Fruit fly (Drosophila melanogaster) whole organism, embryonic: ENCODE measurements around the gene sit.

Experiments used
- Awh ChIP-seq: fragments of 200-800 bp; sonication (Bioruptor generic); IDR thresholded peaks from 2 replicates; pipeline ENCODE4, ENCODE4 v1.3.6; 2022; ENCODE audit warnings: missing biosample characterization, missing genetic modification characterization
- B-H2 ChIP-seq: fragments of 200-800 bp; sonication (Bioruptor generic); optimal IDR thresholded peaks from 2 replicates; lab custom pipeline; 2018; ENCODE audit warnings: missing biosample characterization, mild to moderate bottlenecking, missing genetic modification characterization
- CG4820 ChIP-seq: fragments of 200-800 bp; sonication (Bioruptor generic); optimal IDR thresholded peaks from 3 replicates; lab custom pipeline; 2016; ENCODE audit warnings: missing biosample characterization, missing genetic modification characterization
- CG8359 ChIP-seq: fragments of 200-800 bp; sonication (Bioruptor generic); optimal IDR thresholded peaks from 2 replicates; lab custom pipeline; 2017; ENCODE audit warnings: missing biosample characterization, mild to moderate bottlenecking, missing genetic modification characterization, borderline replicate concordance
- Doc3 ChIP-seq: fragments of 200-800 bp; sonication (Bioruptor generic); IDR thresholded peaks from 3 replicates; pipeline ENCODE4 v1.3.6; 2022; ENCODE audit warnings: missing biosample characterization, missing genetic modification characterization; ENCODE audit not compliant: partially characterized antibody
- ab ChIP-seq: fragments of 200-800 bp; sonication (Bioruptor generic); optimal IDR thresholded peaks from 2 replicates; lab custom pipeline; 2016; ENCODE audit warnings: missing biosample characterization, missing genetic modification characterization
- abd-A ChIP-seq: fragments of 200-800 bp; sonication (Bioruptor generic); optimal IDR thresholded peaks from 3 replicates; lab custom pipeline; 2019; ENCODE audit warnings: missing biosample characterization, mild to moderate bottlenecking, missing genetic modification characterization, moderate library complexity
- bcd ChIP-seq: fragments of 200-800 bp; sonication (Bioruptor generic); optimal IDR thresholded peaks from 2 replicates; lab custom pipeline; 2017; ENCODE audit warnings: missing biosample characterization, mild to moderate bottlenecking, missing genetic modification characterization
- ham ChIP-seq: fragments of 200-800 bp; sonication (Bioruptor generic); IDR thresholded peaks from 2 replicates; pipeline ENCODE4 v1.3.6; 2022; ENCODE audit warnings: missing biosample characterization, missing genetic modification characterization
- phol ChIP-seq: fragments of 200-800 bp; sonication (Bioruptor generic); optimal IDR thresholded peaks from 3 replicates; lab custom pipeline; 2018; ENCODE audit warnings: missing biosample characterization, mild to moderate bottlenecking, missing genetic modification characterization, moderate library complexity
- vnd ChIP-seq: fragments of 200-800 bp; sonication (Bioruptor generic); IDR thresholded peaks from 3 replicates; pipeline ENCODE4 v1.3.6; 2022; ENCODE audit warnings: missing biosample characterization, missing genetic modification characterization; ENCODE audit not compliant: partially characterized antibody

DNA sequence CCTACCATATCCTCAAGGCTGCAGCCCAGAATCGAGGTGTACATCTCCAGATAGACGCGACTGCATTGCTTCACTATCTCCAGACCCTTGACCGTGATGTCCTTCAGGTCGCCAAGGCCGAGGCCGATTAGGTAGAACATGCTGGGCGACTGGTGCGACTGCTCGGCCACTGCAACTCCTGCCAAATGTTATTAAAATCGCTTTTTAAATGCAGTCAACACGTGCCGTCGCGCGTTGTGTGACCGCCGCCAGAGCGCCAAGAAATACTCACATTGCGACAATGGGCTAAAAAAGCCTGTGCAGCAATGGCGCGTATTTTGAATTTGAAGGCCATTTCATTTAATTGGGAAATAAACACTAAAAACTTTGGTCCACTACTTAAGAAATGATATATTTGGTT is 20.6 kb upstream of the sit start, which contains the start of gene Dph5:
- no peak for TF ChIP-seq vnd
- no peak for TF ChIP-seq abd-A (tag; lab: Kevin White, UChicago)
- TF ChIP-seq Doc3 (GFP tag; lab: Robert Waterston, UW) = no peak
- TF ChIP-seq CG4820 (GFP tag; lab: Kevin White, UChicago) = no peak
- no peak for TF ChIP-seq phol (tag; lab: Kevin White, UChicago)
- TF ChIP-seq Awh = no peak
- no peak for TF ChIP-seq CG8359 (GFP tag; lab: Kevin White, UChicago)
- TF ChIP-seq ham (GFP tag; lab: Robert Waterston, UW) = no peak
- no peak for TF ChIP-seq B-H2 (GFP tag; lab: Kevin White, UChicago)
- TF ChIP-seq bcd = no peak
- no peak for TF ChIP-seq ab (GFP tag; lab: Kevin White, UChicago)
